Fruit fly (Drosophila melanogaster) whole organism, adult: ENCODE results near the gene Jhbp1.

Experiments used
- CG12768 ChIP-seq: fragments of 200-800 bp; sonication (Bioruptor generic); optimal IDR thresholded peaks from 2 replicates; lab custom pipeline; 2017; ENCODE audit warnings: missing biosample characterization, missing genetic modification characterization, mild to moderate bottlenecking, moderate library complexity, missing genetic modification reagents
- CG33017 ChIP-seq: fragments of 200-800 bp; sonication (Bioruptor generic); optimal IDR thresholded peaks from 2 replicates; lab custom pipeline; 2018; ENCODE audit warnings: missing biosample characterization, mild to moderate bottlenecking, missing genetic modification characterization, moderate library complexity
- CG7045 ChIP-seq: fragments of 200-800 bp; sonication (Bioruptor generic); optimal IDR thresholded peaks from 2 replicates; lab custom pipeline; 2017; ENCODE audit warnings: missing biosample characterization, mild to moderate bottlenecking, missing genetic modification characterization
- Clk ChIP-seq: fragments of 200-800 bp; sonication (Bioruptor generic); optimal IDR thresholded peaks from 2 replicates; lab custom pipeline; 2017; ENCODE audit warnings: missing biosample characterization, missing genetic modification characterization
- Crg-1 ChIP-seq: fragments of 200-800 bp; sonication (Bioruptor generic); optimal IDR thresholded peaks from 2 replicates; lab custom pipeline; 2016; ENCODE audit warnings: missing biosample characterization, missing genetic modification characterization
- Mnt ChIP-seq: fragments of 200-800 bp; sonication (Bioruptor generic); optimal IDR thresholded peaks from 2 replicates; lab custom pipeline; 2016; ENCODE audit warnings: missing biosample characterization, mild to moderate bottlenecking, missing genetic modification characterization
- cnc ChIP-seq, 2 experiments: fragments of >200 bp; optimal IDR thresholded peaks; 2 replicates each; lab custom pipeline; 2017
- kay ChIP-seq: fragments of 200-800 bp; sonication (Bioruptor generic); peaks from one replicate; lab custom pipeline; 2016; ENCODE audit warnings: missing biosample characterization, missing genetic modification characterization, borderline replicate concordance
- ovo ChIP-seq: fragments of 200-800 bp; sonication (Bioruptor generic); optimal IDR thresholded peaks from 2 replicates; lab custom pipeline; 2016; ENCODE audit warnings: missing biosample characterization, missing genetic modification characterization
- toe ChIP-seq: fragments of 200-800 bp; sonication (Bioruptor generic); optimal IDR thresholded peaks from 2 replicates; lab custom pipeline; 2016; ENCODE audit warnings: missing biosample characterization, missing genetic modification characterization

DNA sequence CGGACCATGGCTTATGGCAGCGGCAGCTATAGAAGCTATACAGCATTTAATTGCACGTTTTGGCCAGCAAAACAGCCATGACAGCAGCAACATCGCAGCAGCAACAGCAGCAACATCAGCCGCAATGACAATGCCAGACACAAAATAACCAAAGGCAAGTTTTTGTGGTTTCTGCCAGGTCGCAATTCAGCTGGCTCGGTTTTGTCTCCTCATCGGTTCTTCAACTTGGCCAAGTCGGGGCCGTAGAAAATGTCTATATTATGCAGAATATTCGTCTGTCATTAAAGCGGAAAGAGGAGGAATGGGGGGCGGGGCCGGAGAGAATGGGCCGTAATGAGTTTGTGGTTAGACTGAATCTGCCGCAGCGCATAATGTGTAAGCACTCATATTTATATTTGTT is 46.7 kb downstream of the Jhbp1 start:
- TF ChIP-seq CG33017 (no peak), cnc (optimal IDR thresholded peaks at IDR 0.05; lab: Kevin White, UChicago) (no peak), ovo (GFP tag; lab: Kevin White, UChicago) (no peak), CG12768 (GFP tag; lab: Kevin White, UChicago) (no peak), kay (GFP tag; lab: Kevin White, UChicago) (no peak), toe (GFP tag; lab: Kevin White, UChicago) (no peak), Clk (GFP tag; lab: Kevin White, UChicago) (no peak), Mnt (GFP tag; lab: Kevin White, UChicago) (no peak), CG7045 (GFP tag; lab: Kevin White, UChicago) (no peak), Crg-1 (GFP tag; lab: Kevin White, UChicago) (no peak)
